Worm (Caenorhabditis elegans) whole organism, mixed stage, embryonic: ENCODE measurements around the gene srh-97.

ENCODE experiments used
- ces-1 ChIP-seq: fragments of 150-350 bp; optimal IDR thresholded peaks from 2 replicates; lab custom pipeline; 2014; ENCODE audit warnings: missing biosample characterization, missing genetic modification reagents, missing genetic modification characterization
- flh-1 ChIP-seq: fragments of 200-800 bp; sonication (Bioruptor generic); optimal IDR thresholded peaks from 2 replicates; lab custom pipeline; 2018; ENCODE audit warnings: mild to moderate bottlenecking, missing genetic modification characterization, moderate library complexity, missing compliant biosample characterization
- nhr-12 ChIP-seq: fragments of 150-350 bp; optimal IDR thresholded peaks from 2 replicates; lab custom pipeline; 2014; ENCODE audit warnings: missing biosample characterization, missing genetic modification characterization
- nhr-28 ChIP-seq: fragments of 150-350 bp; optimal IDR thresholded peaks from 2 replicates; lab custom pipeline; 2014; ENCODE audit warnings: missing biosample characterization, missing genetic modification characterization

- no peak for TF ChIP-seq ces-1 (GFP tag; lab: Kevin White, UChicago)
- TF ChIP-seq nhr-12 (tag; lab: Kevin White, UChicago): no peak
- TF ChIP-seq nhr-28 (tag; lab: Kevin White, UChicago): no peak
- TF ChIP-seq flh-1 (GFP tag; lab: Kevin White, UChicago): no peak
These were observed 29.1 kb upstream of the srh-97 start for ce11 chrV:16987783-16988182.
